Worm (Caenorhabditis elegans): ENCODE results near the gene bmy-1.
A peak's percentile ranks its signal among the peaks of the same experiment; 100 is the strongest.

The bmy-1 gene

ce11 chrII:5398779-5399178 is 40.3 kb downstream of the bmy-1 start, which contains the start of gene fbxl-3:
fbxl-3 (minus strand) TSS chrII:5398902.
- TF ChIP-seq hmg-1.2 (GFP tag; IDR thresholded peaks at IDR 0.05), result peak; percentile 83; the same call in 1 of the 2 replicates
- no peak for TF ChIP-seq madf-3 (GFP tag; IDR thresholded peaks at IDR 0.05)

- TF ChIP-seq sea-2 (GFP tag; IDR thresholded peaks at IDR 0.05), result no peak
- TF ChIP-seq F49E8.2 (tag; optimal IDR thresholded peaks at IDR 0.05; ENCODE audit: insufficient read depth), result no peak
- TF ChIP-seq ZK185.1 (tag; optimal IDR thresholded peaks at IDR 0.05; ENCODE audit: poor library complexity, severe bottlenecking), result no peak
- TF ChIP-seq bed-1 (GFP tag; IDR thresholded peaks at IDR 0.05), result no peak
- no peak for TF ChIP-seq madf-3 (GFP tag; IDR thresholded peaks at IDR 0.05)
- no peak for TF ChIP-seq B0336.3 (GFP tag; IDR thresholded peaks at IDR 0.05)
- TF ChIP-seq ceh-27 (GFP tag; optimal IDR thresholded peaks at IDR 0.05), result no peak
- TF ChIP-seq mes-4 (tag; optimal IDR thresholded peaks at IDR 0.05), result no peak
- peak; percentile 22 for TF ChIP-seq pha-4 (tag; optimal IDR thresholded peaks at IDR 0.05)
- no peak for TF ChIP-seq F10E7.11 (tag; optimal IDR thresholded peaks at IDR 0.05)
- no peak for TF ChIP-seq nhr-80 (tag; optimal IDR thresholded peaks at IDR 0.05)
- no peak for TF ChIP-seq lin-54 (GFP tag; optimal IDR thresholded peaks at IDR 0.05)
- TF ChIP-seq tlf-1 (GFP tag; optimal IDR thresholded peaks at IDR 0.05), result no peak
- no peak for TF ChIP-seq xnd-1 (tag; optimal IDR thresholded peaks at IDR 0.05)
- no peak for TF ChIP-seq nhr-27 (tag; optimal IDR thresholded peaks at IDR 0.05)
- TF ChIP-seq snpc-1.3 (tag; optimal IDR thresholded peaks at IDR 0.05; ENCODE audit: insufficient read depth), result peak; percentile 23
- peak; percentile 14 for TF ChIP-seq rpc-1 (optimal IDR thresholded peaks at IDR 0.05)
- TF ChIP-seq rpc-1 (tag; optimal IDR thresholded peaks at IDR 0.05), result no peak
Observed at ce11 chrII:5399201-5399600, 40.7 kb downstream of the bmy-1 start, which contains the start of gene mog-5. mog-5 (plus strand) TSS chrII:5399538.

ce11 chrII:5407548-5407947 is 49.1 kb downstream of the bmy-1 start, which contains the start of gene clec-141:
clec-141 (minus strand) TSS chrII:5407648.
- TF ChIP-seq ekl-4 (GFP tag; IDR thresholded peaks at IDR 0.05) (no peak), Y79H2A.3 (GFP tag; conservative IDR thresholded peaks at IDR 0.05) (no peak), mel-28 (tag; optimal IDR thresholded peaks at IDR 0.05; ENCODE audit: borderline replicate concordance) (no peak), B0336.3 (GFP tag; IDR thresholded peaks at IDR 0.05) (no peak), tlf-1 (GFP tag; optimal IDR thresholded peaks at IDR 0.05) (no peak), hmg-20 (GFP tag; IDR thresholded peaks at IDR 0.05) (no peak), Y67H2A.10 (GFP tag; conservative IDR thresholded peaks at IDR 0.05) (no peak), madf-6 (GFP tag; IDR thresholded peaks at IDR 0.05) (no peak), cebp-2 (GFP tag; IDR thresholded peaks at IDR 0.05) (no peak), mes-4 (tag; optimal IDR thresholded peaks at IDR 0.05) (no peak), rpc-1 (optimal IDR thresholded peaks at IDR 0.05) (no peak), rpc-1 (tag; optimal IDR thresholded peaks at IDR 0.05) (no peak), lir-1 (GFP tag; conservative IDR thresholded peaks at IDR 0.05) (no peak), mcd-1 (GFP tag; IDR thresholded peaks at IDR 0.05) (no peak), Y53G8AR.9 (GFP tag; conservative IDR thresholded peaks at IDR 0.05) (no peak), nhr-90 (tag; optimal IDR thresholded peaks at IDR 0.05) (no peak)

- no peak for TF ChIP-seq madf-6 (GFP tag; IDR thresholded peaks at IDR 0.05)
- no peak for TF ChIP-seq K12H6.12 (tag; optimal IDR thresholded peaks at IDR 0.05)
- no peak for TF ChIP-seq F49E8.2 (tag; optimal IDR thresholded peaks at IDR 0.05; ENCODE audit: insufficient read depth)
- TF ChIP-seq unc-62 (GFP tag; optimal IDR thresholded peaks at IDR 0.05), result no peak
- TF ChIP-seq dox-1 (GFP tag; IDR thresholded peaks at IDR 0.05), result no peak
- no peak for TF ChIP-seq Y95B8A.8 (GFP tag; IDR thresholded peaks at IDR 0.05)
- TF ChIP-seq Y53F4B.3 (GFP tag; IDR thresholded peaks at IDR 0.05), result no peak
- TF ChIP-seq cebp-2 (GFP tag; IDR thresholded peaks at IDR 0.05), result no peak
- no peak for TF ChIP-seq Y67H2A.10 (GFP tag; conservative IDR thresholded peaks at IDR 0.05)
- TF ChIP-seq F39B2.1 (GFP tag; IDR thresholded peaks at IDR 0.05), result no peak
- no peak for TF ChIP-seq ztf-26 (tag; optimal IDR thresholded peaks at IDR 0.05)
- no peak for TF ChIP-seq ceh-100 (GFP tag; IDR thresholded peaks at IDR 0.05)
- no peak for TF ChIP-seq hmg-1.2 (GFP tag; IDR thresholded peaks at IDR 0.05)
- no peak for TF ChIP-seq ets-4 (GFP tag; optimal IDR thresholded peaks at IDR 0.05)
- no peak for TF ChIP-seq nfya-2 (GFP tag; IDR thresholded peaks at IDR 0.05)
- TF ChIP-seq lin-35 (GFP tag; optimal IDR thresholded peaks at IDR 0.05), result no peak
Observed at ce11 chrII:5408924-5409323, 50.4 kb downstream of the bmy-1 start, which contains the start of the genes EEED8.12 and EEED8.4. EEED8.12 (minus strand) TSS chrII:5409024. EEED8.4 (plus strand) TSS chrII:5409319.

All from whole organism, young adult.